Fruit fly (Drosophila melanogaster) whole organism, embryonic: ENCODE results near the gene CG13667.
A peak's percentile ranks its signal among the peaks of the same experiment; 100 is the strongest.

ENCODE experiments used
- Atf3 ChIP-seq: fragments of 200-800 bp; sonication (Bioruptor generic); optimal IDR thresholded peaks from 3 replicates; lab custom pipeline; 2016; ENCODE audit warnings: missing biosample characterization, missing genetic modification characterization
- Atf6 ChIP-seq: fragments of 200-800 bp; sonication (Bioruptor generic); IDR thresholded peaks from 2 replicates; pipeline ENCODE4 v1.3.6; 2022; ENCODE audit warnings: missing biosample characterization, missing genetic modification characterization
- B-H2 ChIP-seq: fragments of 200-800 bp; sonication (Bioruptor generic); optimal IDR thresholded peaks from 2 replicates; lab custom pipeline; 2018; ENCODE audit warnings: missing biosample characterization, mild to moderate bottlenecking, missing genetic modification characterization
- Bdp1 ChIP-seq: fragments of 200-800 bp; sonication (Bioruptor generic); optimal IDR thresholded peaks from 3 replicates; lab custom pipeline; 2016; ENCODE audit warnings: missing biosample characterization, missing genetic modification characterization
- C15 ChIP-seq: fragments of 200-800 bp; sonication (Bioruptor generic); IDR thresholded peaks from 3 replicates; pipeline ENCODE4 v1.3.6; 2022; ENCODE audit warnings: missing biosample characterization, missing genetic modification characterization
- CG10654 ChIP-seq: fragments of 200-800 bp; sonication (Bioruptor generic); optimal IDR thresholded peaks from 2 replicates; lab custom pipeline; 2016; ENCODE audit warnings: missing biosample characterization, missing genetic modification characterization
- CG11695 ChIP-seq: fragments of 200-800 bp; sonication (Bioruptor generic); IDR thresholded peaks from 3 replicates; pipeline ENCODE4 v1.3.6; 2022; ENCODE audit warnings: missing biosample characterization, missing genetic modification characterization
- CG12219 ChIP-seq: fragments of 200-800 bp; sonication (Bioruptor generic); optimal IDR thresholded peaks from 3 replicates; lab custom pipeline; 2018; ENCODE audit warnings: missing biosample characterization, mild to moderate bottlenecking, missing genetic modification characterization
- CG14965 ChIP-seq: fragments of 200-800 bp; sonication (Bioruptor generic); optimal IDR thresholded peaks from 2 replicates; lab custom pipeline; 2016; ENCODE audit warnings: missing biosample characterization, missing genetic modification characterization, borderline replicate concordance
- CG17612 ChIP-seq: fragments of 200-800 bp; sonication (Bioruptor generic); IDR thresholded peaks from 2 replicates; pipeline ENCODE4 v1.3.6; 2022; ENCODE audit warnings: missing biosample characterization, missing genetic modification characterization
- CG17829 ChIP-seq: fragments of 200-800 bp; optimal IDR thresholded peaks from 2 replicates; lab custom pipeline; 2019; ENCODE audit warnings: missing biosample characterization, mild to moderate bottlenecking, missing genetic modification characterization, moderate library complexity
- CG2120 ChIP-seq: fragments of 200-800 bp; sonication (Bioruptor generic); optimal IDR thresholded peaks from 3 replicates; lab custom pipeline; 2016; ENCODE audit warnings: missing biosample characterization, missing genetic modification characterization
- CG3407 ChIP-seq: fragments of 200-800 bp; sonication (Bioruptor generic); optimal IDR thresholded peaks from 2 replicates; lab custom pipeline; 2018; ENCODE audit warnings: missing biosample characterization, mild to moderate bottlenecking, missing genetic modification characterization
- CG3847 ChIP-seq: fragments of 200-800 bp; sonication (Bioruptor generic); IDR thresholded peaks from 2 replicates; pipeline ENCODE4 v1.3.6; 2022; ENCODE audit warnings: missing biosample characterization, missing genetic modification characterization
- CG4282 ChIP-seq: fragments of 200-800 bp; sonication (Bioruptor generic); optimal IDR thresholded peaks from 2 replicates; lab custom pipeline; 2016; ENCODE audit warnings: missing biosample characterization, missing genetic modification characterization
- CG4360 ChIP-seq: fragments of 200-800 bp; sonication (Bioruptor generic); IDR thresholded peaks from 2 replicates; pipeline ENCODE4 v1.3.6; 2022; ENCODE audit warnings: missing biosample characterization, missing genetic modification characterization
- CG43689 ChIP-seq: fragments of 200-800 bp; sonication (Bioruptor generic); IDR thresholded peaks from 2 replicates; pipeline ENCODE4 v1.3.6; 2022; ENCODE audit warnings: missing biosample characterization, missing genetic modification characterization
- CG7839 ChIP-seq: fragments of 200-800 bp; sonication (Bioruptor generic); optimal IDR thresholded peaks from 3 replicates; lab custom pipeline; 2018; ENCODE audit warnings: missing biosample characterization, mild to moderate bottlenecking, missing genetic modification characterization, moderate library complexity
- Chrac-16 ChIP-seq: fragments of 200-800 bp; sonication (Bioruptor generic); optimal IDR thresholded peaks from 3 replicates; lab custom pipeline; 2016; ENCODE audit warnings: missing biosample characterization, missing genetic modification characterization
- CkIIα-i1 ChIP-seq: fragments of 200-800 bp; sonication (Bioruptor generic); IDR thresholded peaks from 2 replicates; pipeline ENCODE4 v1.3.6; 2022; ENCODE audit warnings: missing biosample characterization, missing genetic modification characterization
- Hr39 ChIP-seq: fragments of >200 bp; optimal IDR thresholded peaks from 2 replicates; lab custom pipeline; 2017
- Hr78 ChIP-seq, 2 experiments: fragments of 200-800 bp in 1 of 2; fragments of >200 bp in 1 of 2; sonication (Bioruptor generic) in 1 of 2; optimal IDR thresholded peaks; 2 replicates each; lab custom pipeline; 2017 to 2019; ENCODE audit warnings: missing biosample characterization in 2 of 2, missing genetic modification characterization in 2 of 2, mild to moderate bottlenecking in 1 of 2, moderate library complexity in 1 of 2
- Meics ChIP-seq: fragments of 200-800 bp; sonication (Bioruptor generic); optimal IDR thresholded peaks from 2 replicates; lab custom pipeline; 2017; ENCODE audit warnings: missing biosample characterization, mild to moderate bottlenecking, missing genetic modification characterization
- Mes4 ChIP-seq: fragments of 200-800 bp; sonication (Bioruptor generic); optimal IDR thresholded peaks from 2 replicates; lab custom pipeline; 2016; ENCODE audit warnings: missing biosample characterization, missing genetic modification characterization
- Neu2 ChIP-seq: fragments of 200-800 bp; sonication (Bioruptor generic); optimal IDR thresholded peaks from 3 replicates; lab custom pipeline; 2016; ENCODE audit warnings: missing biosample characterization, missing genetic modification characterization, borderline replicate concordance
- Optix ChIP-seq: fragments of 200-800 bp; sonication (Bioruptor generic); IDR thresholded peaks from 3 replicates; pipeline ENCODE4 v1.3.6; 2022; ENCODE audit warnings: missing biosample characterization, missing genetic modification characterization
- Ravus ChIP-seq: fragments of 200-800 bp; sonication (Bioruptor generic); IDR thresholded peaks from 2 replicates; pipeline ENCODE4 v1.3.6; 2022; ENCODE audit warnings: missing biosample characterization, missing genetic modification characterization
- Sry-β ChIP-seq: fragments of 200-800 bp; sonication (Bioruptor generic); optimal IDR thresholded peaks from 2 replicates; lab custom pipeline; 2018; ENCODE audit warnings: missing biosample characterization, mild to moderate bottlenecking, missing genetic modification characterization, moderate library complexity
- Vsx1 ChIP-seq: fragments of 200-800 bp; sonication (Bioruptor generic); optimal IDR thresholded peaks from 2 replicates; lab custom pipeline; 2017; ENCODE audit warnings: missing biosample characterization, mild to moderate bottlenecking, missing genetic modification characterization, missing genetic modification reagents
- ap ChIP-seq: fragments of 200-800 bp; sonication (Bioruptor generic); IDR thresholded peaks from 2 replicates; pipeline ENCODE4 v1.3.6; 2022; ENCODE audit warnings: missing biosample characterization, missing genetic modification characterization
- ase ChIP-seq: fragments of 200-800 bp; sonication (Bioruptor generic); IDR thresholded peaks from 3 replicates; pipeline ENCODE4 v1.3.6; 2022; ENCODE audit warnings: missing biosample characterization, missing genetic modification characterization
- bsh ChIP-seq, 2 experiments: fragments of 200-800 bp; sonication (Bioruptor generic); optimal IDR thresholded peaks; 2 replicates each; lab custom pipeline; 2017 to 2018; ENCODE audit warnings: mild to moderate bottlenecking in 2 of 2, missing biosample characterization in 2 of 2, missing genetic modification characterization in 2 of 2, moderate library complexity in 1 of 2
- cato ChIP-seq: fragments of 200-800 bp; sonication (Bioruptor generic); optimal IDR thresholded peaks from 2 replicates; lab custom pipeline; 2016; ENCODE audit warnings: missing biosample characterization, missing genetic modification characterization, borderline replicate concordance
- corto ChIP-seq: fragments of 200-800 bp; sonication (Bioruptor generic); optimal IDR thresholded peaks from 2 replicates; lab custom pipeline; 2016; ENCODE audit warnings: missing biosample characterization, mild to moderate bottlenecking, missing genetic modification characterization, moderate library complexity
- dan ChIP-seq: fragments of 200-800 bp; sonication (Bioruptor generic); IDR thresholded peaks from 2 replicates; pipeline ENCODE4 v1.3.6; 2022; ENCODE audit warnings: missing biosample characterization, missing genetic modification characterization
- dmrt11E ChIP-seq: fragments of 200-800 bp; sonication (Bioruptor generic); optimal IDR thresholded peaks from 3 replicates; lab custom pipeline; 2018; ENCODE audit warnings: missing biosample characterization, mild to moderate bottlenecking, missing genetic modification characterization, moderate library complexity
- dpn ChIP-seq, 2 experiments: fragments of 200-800 bp; sonication (Bioruptor generic); optimal IDR thresholded peaks; 3 replicates each; lab custom pipeline; 2016; ENCODE audit warnings: missing biosample characterization in 2 of 2, missing genetic modification characterization in 2 of 2
- exex ChIP-seq: fragments of 200-800 bp; sonication (Bioruptor generic); optimal IDR thresholded peaks from 4 replicates; lab custom pipeline; 2018; ENCODE audit warnings: missing biosample characterization, mild to moderate bottlenecking, missing genetic modification characterization, moderate library complexity
- grau ChIP-seq: fragments of 200-800 bp; optimal IDR thresholded peaks from 3 replicates; lab custom pipeline; 2019; ENCODE audit warnings: missing biosample characterization, mild to moderate bottlenecking, missing genetic modification characterization, moderate library complexity
- gsb-n ChIP-seq: fragments of 200-800 bp; sonication (Bioruptor generic); optimal IDR thresholded peaks from 3 replicates; lab custom pipeline; 2018; ENCODE audit warnings: missing biosample characterization, mild to moderate bottlenecking, missing genetic modification characterization
- hbn ChIP-seq: fragments of 200-800 bp; sonication (Bioruptor generic); IDR thresholded peaks from 2 replicates; pipeline ENCODE4 v1.3.6; 2022; ENCODE audit warnings: missing biosample characterization, missing genetic modification characterization; ENCODE audit not compliant: partially characterized antibody
- kah ChIP-seq: fragments of 200-800 bp; sonication (Bioruptor generic); optimal IDR thresholded peaks from 2 replicates; lab custom pipeline; 2018; ENCODE audit warnings: missing biosample characterization, mild to moderate bottlenecking, missing genetic modification characterization
- ken ChIP-seq: fragments of 200-800 bp; sonication (Bioruptor generic); IDR thresholded peaks from 3 replicates; pipeline ENCODE4 v1.3.6; 2022; ENCODE audit warnings: missing biosample characterization, missing genetic modification characterization
- org-1 ChIP-seq: fragments of 200-800 bp; sonication (Bioruptor generic); optimal IDR thresholded peaks from 2 replicates; lab custom pipeline; 2017; ENCODE audit warnings: missing biosample characterization, missing genetic modification characterization
- pho ChIP-seq: fragments of 200-800 bp; sonication (Bioruptor generic); optimal IDR thresholded peaks from 2 replicates; lab custom pipeline; 2016; ENCODE audit warnings: missing biosample characterization, missing genetic modification characterization
- scrt ChIP-seq: fragments of 200-800 bp; sonication (Bioruptor generic); optimal IDR thresholded peaks from 2 replicates; lab custom pipeline; 2018; ENCODE audit warnings: missing biosample characterization, mild to moderate bottlenecking, missing genetic modification characterization, moderate library complexity
- sob ChIP-seq: fragments of 200-800 bp; sonication (Bioruptor generic); IDR thresholded peaks from 2 replicates; pipeline ENCODE4 v1.3.6; 2022; ENCODE audit warnings: missing biosample characterization, missing genetic modification characterization
- tin ChIP-seq: fragments of 200-800 bp; sonication (Bioruptor generic); optimal IDR thresholded peaks from 3 replicates; lab custom pipeline; 2016; ENCODE audit warnings: missing biosample characterization, missing genetic modification characterization
- tio ChIP-seq: fragments of 200-800 bp; sonication (Bioruptor generic); optimal IDR thresholded peaks from 2 replicates; lab custom pipeline; 2017; ENCODE audit warnings: missing biosample characterization, missing genetic modification characterization, inconsistent platforms
- tll ChIP-seq, 2 experiments: fragments of 200-800 bp in 1 of 2; fragments of >200 bp in 1 of 2; sonication (Bioruptor generic) in 1 of 2; optimal IDR thresholded peaks; 2 replicates each; lab custom pipeline; 2017 to 2019; ENCODE audit warnings: missing biosample characterization in 2 of 2, missing genetic modification characterization in 2 of 2, mild to moderate bottlenecking in 1 of 2, moderate library complexity in 1 of 2
- wor ChIP-seq: fragments of 200-800 bp; sonication (Bioruptor generic); IDR thresholded peaks from 2 replicates; pipeline ENCODE4 v1.3.6; 2022; ENCODE audit warnings: missing biosample characterization, missing genetic modification characterization

CG13667 gene

DNA sequence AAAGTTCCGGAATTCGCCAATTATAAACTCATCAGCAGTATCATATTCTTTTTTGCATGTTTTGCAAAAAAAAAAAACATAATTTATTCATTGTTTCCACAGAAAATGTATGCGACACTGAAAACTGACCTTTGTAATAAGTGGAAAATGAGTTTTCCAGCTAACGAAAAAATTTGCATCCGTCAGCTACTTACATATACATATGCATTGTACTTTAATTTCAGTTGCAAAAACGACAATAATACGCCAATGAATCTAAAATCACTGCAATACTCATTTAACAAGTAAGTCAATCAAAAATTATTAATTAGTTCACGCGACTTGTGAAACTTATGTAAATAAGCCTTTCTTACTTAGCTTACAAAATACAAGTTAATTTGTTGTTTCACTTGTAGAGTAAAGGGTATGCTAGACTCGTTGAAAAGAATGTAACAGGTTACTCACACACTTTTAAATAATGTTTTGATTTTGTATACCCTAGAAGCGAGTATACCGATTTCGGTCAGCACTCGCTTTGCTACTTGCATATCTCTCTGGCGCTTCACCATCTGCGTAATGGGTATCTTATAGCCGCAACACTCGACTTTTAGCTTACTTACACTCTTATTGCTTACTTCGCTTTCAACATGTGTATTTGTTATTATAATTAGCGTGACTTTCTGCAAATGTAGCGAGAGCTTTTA lies 6.3 kb upstream of the CG13667 start (continued):
- TF ChIP-seq C15 (GFP tag; lab: Robert Waterston, UW) (no peak), Bdp1 (GFP tag; lab: Kevin White, UChicago) (no peak), bsh (GFP tag; optimal IDR thresholded peaks at IDR 0.05; lab: Kevin White, UChicago) (peak in 1 of 2 experiments; percentile 45), tio (no peak), CG4282 (GFP tag; lab: Kevin White, UChicago) (no peak), Mes4 (GFP tag; lab: Kevin White, UChicago) (no peak), Hr39 (lab: Kevin White, UChicago) (no peak), CG17612 (no peak), Atf6 (GFP tag; lab: Robert Waterston, UW) (no peak), Chrac-16 (GFP tag; lab: Kevin White, UChicago) (peak; percentile 43), CkIIα-i1 (no peak), CG3407 (GFP tag; lab: Kevin White, UChicago) (no peak), grau (no peak), cato (no peak), wor (GFP tag; lab: Robert Waterston, UW) (no peak), dpn (GFP tag; optimal IDR thresholded peaks at IDR 0.05; lab: Kevin White, UChicago) (peak in 1 of 2 experiments; percentile 37), Atf3 (GFP tag; lab: Kevin White, UChicago) (no peak), CG10654 (peak; percentile 22)
- TF ChIP-seq, all 482 proteins: peak for 97

DNA sequence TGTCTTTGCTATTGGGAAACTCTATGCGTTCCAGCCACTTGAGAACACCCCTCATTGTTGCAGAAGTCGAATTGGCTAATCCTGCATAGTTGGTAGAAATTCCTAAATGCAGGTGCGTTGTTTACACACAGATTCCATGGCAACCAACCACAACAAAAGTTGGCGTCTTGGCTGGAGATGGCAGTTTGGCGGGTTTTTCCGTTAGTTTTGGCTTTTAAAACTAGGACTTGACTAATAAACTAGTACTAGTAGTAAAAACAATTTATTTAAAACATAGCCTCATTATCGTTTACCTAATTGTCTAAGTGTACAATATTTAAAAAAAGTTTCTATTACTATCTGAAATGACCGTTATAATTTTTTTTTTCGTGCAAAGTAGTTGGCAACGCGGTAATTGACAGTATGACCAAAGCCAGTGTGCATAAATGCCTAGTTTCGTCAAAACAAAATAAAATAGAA lies 6.2 kb downstream of the CG13667 start, which contains the start of gene Exo70:
Exo70 (plus strand) TSS at position 413 of the 459 bp plus-strand sequence.
- TF ChIP-seq CG14965 (GFP tag; lab: Kevin White, UChicago) (no peak), Neu2 (no peak), kah (GFP tag; lab: Kevin White, UChicago) (peak; percentile 93), exex (tag; lab: Kevin White, UChicago) (no peak), CG2120 (GFP tag; lab: Kevin White, UChicago) (no peak), CG43689 (GFP tag; lab: Robert Waterston, UW) (no peak), tll (GFP tag; optimal IDR thresholded peaks at IDR 0.05; lab: Kevin White, UChicago) (peak in 1 of 2 experiments; percentile 47), CG4360 (GFP tag; lab: Robert Waterston, UW) (no peak), ken (no peak), CG17829 (tag; lab: Kevin White, UChicago) (no peak), B-H2 (GFP tag; lab: Kevin White, UChicago) (no peak), CG12219 (GFP tag; lab: Kevin White, UChicago) (no peak), Hr78 (GFP tag; optimal IDR thresholded peaks at IDR 0.05; lab: Kevin White, UChicago) (no peak), dmrt11E (tag; lab: Kevin White, UChicago) (no peak), Ravus (GFP tag; lab: Robert Waterston, UW) (no peak), corto (GFP tag; lab: Kevin White, UChicago) (no peak), org-1 (GFP tag; lab: Kevin White, UChicago) (no peak), ap (no peak), CG11695 (GFP tag; lab: Robert Waterston, UW) (no peak), hbn (GFP tag; lab: Robert Waterston, UW) (no peak), Vsx1 (GFP tag; lab: Kevin White, UChicago) (no peak), sob (no peak), CG3847 (no peak), pho (no peak), Meics (GFP tag; lab: Kevin White, UChicago) (no peak), gsb-n (tag; lab: Kevin White, UChicago) (no peak), ase (no peak), tin (GFP tag; lab: Kevin White, UChicago) (no peak), scrt (peak; percentile 67), CG7839 (tag; lab: Kevin White, UChicago) (no peak), Sry-β (GFP tag; lab: Kevin White, UChicago) (peak; percentile 95), Optix (no peak), dan (GFP tag; lab: Robert Waterston, UW) (no peak)
